Worm (Caenorhabditis elegans): Measurements from ENCODE around the gene ZK418.7.

ce11 chrIII:7076386-7076785 is 4.2 kb downstream of the ZK418.7 start, which contains the start of gene ZK418.13:
- TF ChIP-seq T22C8.4 (GFP tag; IDR thresholded peaks at IDR 0.05) (no peak), klf-2 (GFP tag; conservative IDR thresholded peaks at IDR 0.05) (no peak)

Data from whole organism, midembryonic.